Worm (Caenorhabditis elegans) whole organism, young adult: ENCODE results near the gene C05C9.2.

Experiments
- Y95B8A.8 ChIP-seq: fragments of 200-800 bp; sonication (Bioruptor generic); IDR thresholded peaks from 2 replicates; pipeline ENCODE4 v1.3.6; 2022; ENCODE audit warnings: missing genetic modification reagents, missing genetic modification characterization, missing compliant biosample characterization
- fkh-3 ChIP-seq: sonication (generic microtip); optimal IDR thresholded peaks from 2 replicates; lab custom pipeline; 2016; ENCODE audit warnings: mild to moderate bottlenecking, missing genetic modification characterization, missing compliant biosample characterization
- hlh-26 ChIP-seq: fragments of 200-800 bp; sonication (Bioruptor generic); conservative IDR thresholded peaks from 2 replicates; pipeline ENCODE4 v1.3.6; 2022; ENCODE audit warnings: missing genetic modification reagents, missing genetic modification characterization, missing compliant biosample characterization
- snpc-1.3 ChIP-seq: sonication (generic microtip); optimal IDR thresholded peaks from 2 replicates; lab custom pipeline; 2017; ENCODE audit warnings: missing genetic modification characterization, mild to moderate bottlenecking, missing compliant biosample characterization, antibody characterized with exemption, moderate library complexity, missing genotype, missing genetic modification reagents; ENCODE audit not compliant: insufficient read depth

DNA sequence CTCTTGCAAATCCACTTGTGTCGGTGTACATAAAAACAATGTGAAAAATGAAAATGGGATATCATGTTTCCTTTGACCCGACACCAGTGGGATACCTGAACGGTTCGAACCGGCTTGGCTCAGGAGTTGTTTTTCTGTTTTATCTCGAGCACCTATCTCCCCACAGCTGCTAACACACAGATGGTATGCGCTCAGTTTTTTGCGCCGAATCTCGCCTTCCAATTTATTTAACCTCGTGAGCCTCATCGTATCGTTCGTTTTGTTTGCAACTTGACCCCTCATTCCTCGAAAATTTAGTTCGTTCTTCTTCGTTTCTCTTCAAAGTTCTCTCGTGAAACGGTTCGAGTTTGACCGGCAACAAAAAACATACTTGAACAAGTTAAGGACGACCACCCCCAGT is 7.7 kb downstream of the C05C9.2 start, which contains the start of gene C05C9.1:
- TF ChIP-seq hlh-26 (GFP tag; lab: Robert Waterston, UW), result no peak
- TF ChIP-seq fkh-3 (tag; lab: Kevin White, UChicago), result no peak
- no peak for TF ChIP-seq Y95B8A.8
- no peak for TF ChIP-seq snpc-1.3 (tag; lab: Kevin White, UChicago)
